Worm (Caenorhabditis elegans) whole organism, L1 larva: ENCODE data around the gene C16A11.3.

ENCODE experiments used
- C16A3.4 ChIP-seq: fragments of 150-350 bp; optimal IDR thresholded peaks from 2 replicates; lab custom pipeline; 2014; ENCODE audit warnings: missing biosample characterization, missing genetic modification characterization
- C34B4.2 ChIP-seq: sonication (generic microtip); optimal IDR thresholded peaks from 2 replicates; lab custom pipeline; 2017; ENCODE audit warnings: mild to moderate bottlenecking, missing genetic modification characterization, missing compliant biosample characterization
- ceh-63 ChIP-seq: fragments of 200-800 bp; sonication (Bioruptor generic); optimal IDR thresholded peaks from 2 replicates; lab custom pipeline; 2018; ENCODE audit warnings: mild to moderate bottlenecking, missing genetic modification characterization, missing compliant biosample characterization
- ceh-82 ChIP-seq, 3 experiments: fragments of 150-350 bp in 1 of 3; sonication (generic microtip) in 2 of 3; optimal IDR thresholded peaks; 2 replicates each; lab custom pipeline; 2014 to 2017; ENCODE audit warnings: missing biosample characterization in 3 of 3, missing genetic modification characterization in 3 of 3
- ceh-88 ChIP-seq: fragments of 200-800 bp; sonication (Bioruptor generic); IDR thresholded peaks from 2 replicates; pipeline ENCODE4 v1.3.6; 2022; ENCODE audit warnings: missing genetic modification characterization, missing compliant biosample characterization
- ceh-90 ChIP-seq: sonication (generic microtip); optimal IDR thresholded peaks from 2 replicates; lab custom pipeline; 2016; ENCODE audit warnings: missing genetic modification characterization, missing compliant biosample characterization
- dpl-1 ChIP-seq, 3 experiments: fragments of 150-350 bp in 2 of 3; sonication (generic microtip) in 1 of 3; optimal IDR thresholded peaks; 2 replicates each; lab custom pipeline; 2014 to 2017; ENCODE audit warnings: missing biosample characterization in 3 of 3, missing genetic modification characterization in 3 of 3, missing genetic modification reagents in 3 of 3
- dsc-1 ChIP-seq: sonication (generic microtip); optimal IDR thresholded peaks from 2 replicates; lab custom pipeline; 2016; ENCODE audit warnings: mild to moderate bottlenecking, missing genetic modification characterization, missing compliant biosample characterization
- efl-1 ChIP-seq, 4 experiments: fragments of 150-350 bp; optimal IDR thresholded peaks in 3 of 4; peaks in 1 of 4; 1 replicate in 1 of 4; 2 replicates in 3 of 4; lab custom pipeline; 2014; ENCODE audit warnings: missing biosample characterization in 2 of 4, missing genetic modification characterization in 2 of 4, missing genetic modification reagents in 2 of 4
- efl-3 ChIP-seq: fragments of 200-800 bp; sonication (Bioruptor generic); optimal IDR thresholded peaks from 2 replicates; lab custom pipeline; 2018; ENCODE audit warnings: mild to moderate bottlenecking, missing genetic modification characterization, missing compliant biosample characterization
- egl-27 ChIP-seq, 2 experiments: fragments of 150-350 bp in 1 of 2; sonication (generic microtip); optimal IDR thresholded peaks; 3 replicates each; lab custom pipeline; 2017 to 2018; ENCODE audit warnings: missing biosample characterization in 2 of 2, missing genetic modification characterization in 2 of 2, missing genetic modification reagents in 2 of 2
- fkh-4 ChIP-seq: sonication (generic microtip); optimal IDR thresholded peaks from 2 replicates; lab custom pipeline; 2016; ENCODE audit warnings: missing compliant biosample characterization, missing genetic modification characterization, borderline replicate concordance
- fkh-8 ChIP-seq: sonication (generic microtip); optimal IDR thresholded peaks from 2 replicates; lab custom pipeline; 2016; ENCODE audit warnings: mild to moderate bottlenecking, missing genetic modification characterization, missing compliant biosample characterization
- fos-1 ChIP-seq: fragments of 150-350 bp; optimal IDR thresholded peaks from 2 replicates; lab custom pipeline; 2014; ENCODE audit warnings: missing biosample characterization, missing genetic modification characterization
- grh-1 ChIP-seq: fragments of 200-800 bp; sonication (Bioruptor generic); IDR thresholded peaks from 2 replicates; pipeline ENCODE4 v1.3.6; 2022; ENCODE audit warnings: missing genetic modification reagents, missing genetic modification characterization, missing compliant biosample characterization
- hlh-4 ChIP-seq: sonication (generic microtip); optimal IDR thresholded peaks from 2 replicates; lab custom pipeline; 2016; ENCODE audit warnings: mild to moderate bottlenecking, missing genetic modification characterization, missing compliant biosample characterization
- hpl-2 ChIP-seq: fragments of 150-350 bp; optimal IDR thresholded peaks from 2 replicates; lab custom pipeline; 2014; ENCODE audit warnings: missing biosample characterization, missing genetic modification reagents, missing genetic modification characterization
- isw-1 ChIP-seq: fragments of 200-800 bp; sonication (Bioruptor generic); IDR thresholded peaks from 2 replicates; pipeline ENCODE4 v1.3.6; 2022; ENCODE audit warnings: missing genetic modification characterization, missing compliant biosample characterization
- jun-1 ChIP-seq: fragments of 150-350 bp; optimal IDR thresholded peaks from 2 replicates; lab custom pipeline; 2014; ENCODE audit warnings: missing biosample characterization, missing genetic modification reagents, missing genetic modification characterization
- lin-14 ChIP-seq: fragments of 200-800 bp; sonication (Bioruptor generic); optimal IDR thresholded peaks from 2 replicates; lab custom pipeline; 2018; ENCODE audit warnings: mild to moderate bottlenecking, missing genetic modification characterization, moderate library complexity, missing compliant biosample characterization
- lin-15B ChIP-seq: fragments of 150-350 bp; sonication (generic microtip); optimal IDR thresholded peaks from 3 replicates; lab custom pipeline; 2014; ENCODE audit warnings: missing biosample characterization, missing genetic modification characterization
- lsy-2 ChIP-seq, 2 experiments: fragments of 150-350 bp; optimal IDR thresholded peaks; 2 replicates each; lab custom pipeline; 2014; ENCODE audit warnings: missing biosample characterization in 2 of 2, missing genetic modification characterization in 2 of 2
- mab-9 ChIP-seq: fragments of 200-800 bp; sonication (Bioruptor generic); IDR thresholded peaks from 2 replicates; pipeline ENCODE4 v1.3.6; 2022; ENCODE audit warnings: missing genetic modification reagents, missing genetic modification characterization, missing compliant biosample characterization
- mdl-1 ChIP-seq, 2 experiments: fragments of 150-350 bp; optimal IDR thresholded peaks; 2 replicates each; lab custom pipeline; 2014 to 2017; ENCODE audit warnings: missing biosample characterization in 2 of 2, missing genetic modification characterization in 2 of 2, inconsistent platforms in 1 of 2
- nhr-11 ChIP-seq: fragments of 150-350 bp; optimal IDR thresholded peaks from 2 replicates; lab custom pipeline; 2014; ENCODE audit warnings: missing biosample characterization, missing genetic modification characterization
- nhr-19 ChIP-seq: fragments of 200-800 bp; sonication (Bioruptor generic); conservative IDR thresholded peaks from 2 replicates; pipeline ENCODE4 v1.3.6; 2022; ENCODE audit warnings: missing genetic modification characterization, missing compliant biosample characterization
- nhr-20 ChIP-seq: sonication (generic microtip); optimal IDR thresholded peaks from 2 replicates; lab custom pipeline; 2016; ENCODE audit warnings: mild to moderate bottlenecking, missing genetic modification characterization, missing compliant biosample characterization
- nhr-71 ChIP-seq: sonication (generic microtip); optimal IDR thresholded peaks from 2 replicates; lab custom pipeline; 2016; ENCODE audit warnings: mild to moderate bottlenecking, missing genetic modification characterization, moderate library complexity, missing compliant biosample characterization
- nhr-85 ChIP-seq: sonication (generic microtip); peaks from one replicate; lab custom pipeline; 2016; ENCODE audit warnings: missing genetic modification characterization, inconsistent platforms, missing compliant biosample characterization
- pag-3 ChIP-seq: sonication (generic microtip); optimal IDR thresholded peaks from 2 replicates; lab custom pipeline; 2017; ENCODE audit warnings: missing genetic modification characterization, mild to moderate bottlenecking, missing compliant biosample characterization, antibody characterized with exemption, borderline replicate concordance; ENCODE audit not compliant: insufficient read depth
- pqm-1 ChIP-seq: sonication (generic microtip); optimal IDR thresholded peaks from 3 replicates; lab custom pipeline; 2017; ENCODE audit warnings: missing biosample characterization, missing genetic modification characterization
- rnt-1 ChIP-seq: sonication (generic microtip); optimal IDR thresholded peaks from 2 replicates; lab custom pipeline; 2016; ENCODE audit warnings: mild to moderate bottlenecking, missing genetic modification characterization, moderate library complexity, missing compliant biosample characterization
- snu-23 ChIP-seq: sonication (generic microtip); optimal IDR thresholded peaks from 2 replicates; lab custom pipeline; 2016; ENCODE audit warnings: missing genetic modification characterization, missing compliant biosample characterization
- sox-4 ChIP-seq: sonication (generic microtip); optimal IDR thresholded peaks from 2 replicates; lab custom pipeline; 2016; ENCODE audit warnings: missing genetic modification characterization, missing compliant biosample characterization
- swsn-7 ChIP-seq: sonication (generic microtip); optimal IDR thresholded peaks from 2 replicates; lab custom pipeline; 2016; ENCODE audit warnings: missing genetic modification characterization, missing compliant biosample characterization
- unc-30 ChIP-seq: sonication (generic microtip); optimal IDR thresholded peaks from 2 replicates; lab custom pipeline; 2017; ENCODE audit warnings: missing biosample characterization, missing genetic modification characterization
- unc-98 ChIP-seq: fragments of 200-800 bp; sonication (Bioruptor generic); IDR thresholded peaks from 2 replicates; pipeline ENCODE4 v1.3.6; 2022; ENCODE audit warnings: missing genetic modification characterization, missing compliant biosample characterization
- vab-15 ChIP-seq: sonication (generic microtip); optimal IDR thresholded peaks from 2 replicates; lab custom pipeline; 2017; ENCODE audit warnings: missing genotype, mild to moderate bottlenecking, missing genetic modification characterization, missing compliant biosample characterization
- xbp-1 ChIP-seq: sonication (generic microtip); optimal IDR thresholded peaks from 2 replicates; lab custom pipeline; 2016; ENCODE audit warnings: missing genetic modification characterization, missing compliant biosample characterization
- zag-1 ChIP-seq: fragments of 150-350 bp; optimal IDR thresholded peaks from 2 replicates; lab custom pipeline; 2014; ENCODE audit warnings: missing biosample characterization, missing genetic modification characterization

C16A11.3 gene

DNA sequence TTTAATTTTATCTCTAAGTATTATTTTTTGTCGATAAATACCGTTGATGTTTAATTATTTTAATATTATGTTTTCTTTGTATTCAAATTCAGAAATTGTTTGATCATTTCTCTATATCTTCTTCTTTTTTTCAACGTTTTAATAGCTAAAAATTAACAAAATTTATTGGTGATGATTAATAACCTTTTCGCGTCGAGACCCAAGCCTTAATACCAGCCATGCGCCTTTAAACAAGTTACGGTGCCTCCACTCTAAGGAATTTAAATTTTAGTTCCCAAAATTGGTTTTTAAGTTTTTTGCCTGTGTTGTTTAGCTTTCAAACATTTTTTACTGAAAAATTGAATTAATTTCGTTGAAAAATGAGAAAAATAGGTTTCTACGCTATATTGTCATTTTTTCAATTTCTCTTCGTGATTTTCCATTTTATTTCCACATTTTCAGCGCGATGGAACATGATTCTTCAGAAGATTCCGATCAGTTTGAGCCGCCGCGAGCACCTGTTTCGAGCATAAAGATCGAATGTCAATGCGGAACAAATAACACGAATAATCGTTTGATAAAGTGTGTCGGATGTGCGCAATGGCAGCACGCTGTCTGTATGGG, at the start of gene C16A11.3:
C16A11.3 (plus strand) TSS at position 440 of the 603 bp plus-strand sequence.
- no peak for TF ChIP-seq C34B4.2 (tag; lab: Kevin White, UChicago)
- TF ChIP-seq ceh-82 (tag; optimal IDR thresholded peaks at IDR 0.05; lab: Kevin White, UChicago), result no peak
- TF ChIP-seq jun-1, result no peak
- no peak for TF ChIP-seq efl-3
- TF ChIP-seq pqm-1 (tag; lab: Kevin White, UChicago), result no peak
- TF ChIP-seq pag-3, result no peak
- no peak for TF ChIP-seq C16A3.4
- no peak for TF ChIP-seq nhr-11 (tag; lab: Kevin White, UChicago)
- no peak for TF ChIP-seq isw-1
- TF ChIP-seq rnt-1 (tag; lab: Kevin White, UChicago), result no peak
- TF ChIP-seq ceh-88, result no peak
- TF ChIP-seq sox-4, result no peak

DNA sequence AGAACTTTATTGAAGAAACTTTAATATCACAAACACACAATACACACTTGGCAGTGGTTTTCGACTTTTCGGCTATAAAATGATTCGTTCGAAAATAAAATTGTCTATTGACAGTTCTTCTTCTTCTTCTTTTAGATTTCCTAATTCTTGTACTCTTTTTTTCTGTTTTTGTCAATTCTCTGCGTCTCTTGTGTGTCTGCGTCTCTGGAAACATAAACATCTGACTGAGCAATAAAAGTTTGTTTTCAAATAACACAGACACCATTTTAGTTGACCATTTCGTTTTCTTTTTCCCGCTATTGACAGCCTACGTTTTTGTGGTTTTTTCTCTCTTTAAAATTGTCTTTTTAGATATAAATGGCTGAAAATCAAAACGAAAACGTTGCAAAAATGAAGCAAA, 49.4 kb upstream of the C16A11.3 start, which contains the start of gene R03H10.1:
R03H10.1 (plus strand) TSS at position 352 of the 400 bp plus-strand sequence.
- TF ChIP-seq efl-1 (optimal IDR thresholded peaks at IDR 0.05; lab: Kevin White, UChicago), result peak in 1 of 2 experiments; percentile 4
- no peak for TF ChIP-seq efl-1 (GFP tag; optimal IDR thresholded peaks at IDR 0.05 in 1 of 2; lab: Kevin White, UChicago)
- peak; percentile 60 for TF ChIP-seq lin-14
- TF ChIP-seq fkh-8 (tag; lab: Kevin White, UChicago), result no peak
- peak; percentile 25 for TF ChIP-seq nhr-85 (tag; lab: Kevin White, UChicago)
- TF ChIP-seq lsy-2 (tag; optimal IDR thresholded peaks at IDR 0.05; lab: Kevin White, UChicago), result peak in 1 of 2 experiments; percentile 29
- TF ChIP-seq mdl-1 (tag; optimal IDR thresholded peaks at IDR 0.05; lab: Kevin White, UChicago), result no peak
- TF ChIP-seq, all 84 proteins: peak for 4

DNA sequence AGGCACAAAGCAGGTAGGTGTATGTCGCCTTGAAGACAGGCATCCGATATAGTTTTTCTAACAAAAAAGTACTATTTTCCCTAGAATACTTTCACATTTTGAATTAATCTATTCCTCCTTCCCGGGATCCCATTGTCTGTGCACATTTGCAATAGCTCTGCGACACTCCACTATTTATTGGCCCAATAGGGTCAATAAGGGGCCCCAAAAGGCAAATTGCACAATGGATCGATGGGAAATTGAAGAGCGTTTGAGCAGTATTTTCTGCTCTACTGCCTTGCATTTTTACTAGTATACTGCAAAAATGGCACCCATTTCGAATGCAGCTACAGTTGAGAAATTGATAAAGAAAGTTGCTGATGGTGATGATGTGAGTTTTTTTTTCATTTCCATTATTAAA, 47.0 kb upstream of the C16A11.3 start, which contains the start of gene R03H10.11:
R03H10.11 (plus strand) TSS at position 301 of the 400 bp plus-strand sequence.
- TF ChIP-seq nhr-71 (tag; lab: Kevin White, UChicago) (no peak), vab-15 (tag; lab: Kevin White, UChicago) (no peak), mab-9 (no peak), hlh-4 (tag; lab: Kevin White, UChicago) (no peak), ceh-63 (no peak), fkh-4 (no peak), unc-98 (GFP tag; lab: Robert Waterston, UW) (no peak), grh-1 (GFP tag; lab: Robert Waterston, UW) (no peak), fos-1 (tag; lab: Kevin White, UChicago) (no peak), hpl-2 (no peak), lin-15B (tag; lab: Kevin White, UChicago) (no peak), zag-1 (tag; lab: Kevin White, UChicago) (no peak), xbp-1 (tag; lab: Kevin White, UChicago) (no peak), ceh-90 (tag; lab: Kevin White, UChicago) (no peak), sox-4 (no peak)

- no peak for TF ChIP-seq egl-27 (tag; optimal IDR thresholded peaks at IDR 0.05; lab: Kevin White, UChicago)
- TF ChIP-seq snu-23, result peak; percentile 32
- peak; percentile 40 for TF ChIP-seq dsc-1
- TF ChIP-seq swsn-7, result peak; percentile 13
- TF ChIP-seq nhr-20 (tag; lab: Kevin White, UChicago), result peak; percentile 42
- TF ChIP-seq hpl-2, result no peak
- peak in 1 of 2 experiments; percentile 36 for TF ChIP-seq lsy-2 (tag; optimal IDR thresholded peaks at IDR 0.05; lab: Kevin White, UChicago)
- TF ChIP-seq nhr-19, result peak; percentile 54
- TF ChIP-seq fkh-4, result no peak
- peak; percentile 25 to 32 for TF ChIP-seq efl-1 (optimal IDR thresholded peaks at IDR 0.05; lab: Kevin White, UChicago)
- TF ChIP-seq efl-1 (GFP tag; optimal IDR thresholded peaks at IDR 0.05 in 1 of 2; lab: Kevin White, UChicago), result peak in 1 of 2 experiments; percentile 90
- no peak for TF ChIP-seq unc-30 (tag; lab: Kevin White, UChicago)
- TF ChIP-seq ceh-90 (tag; lab: Kevin White, UChicago), result no peak
- peak; percentile 73 for TF ChIP-seq nhr-71 (tag; lab: Kevin White, UChicago)
- TF ChIP-seq lin-14, result peak; percentile 83
- TF ChIP-seq rnt-1 (tag; lab: Kevin White, UChicago), result peak; percentile 76
- TF ChIP-seq dpl-1 (GFP tag; optimal IDR thresholded peaks at IDR 0.05; lab: Kevin White, UChicago), result peak in 1 of 3 experiments; percentile 0
These were observed 45.4 kb upstream of the C16A11.3 start for ce11 chrII:4183979-4184378.
